Fruit fly (Drosophila melanogaster): ENCODE data around the gene CG13002.

CG13002 gene

DNA sequence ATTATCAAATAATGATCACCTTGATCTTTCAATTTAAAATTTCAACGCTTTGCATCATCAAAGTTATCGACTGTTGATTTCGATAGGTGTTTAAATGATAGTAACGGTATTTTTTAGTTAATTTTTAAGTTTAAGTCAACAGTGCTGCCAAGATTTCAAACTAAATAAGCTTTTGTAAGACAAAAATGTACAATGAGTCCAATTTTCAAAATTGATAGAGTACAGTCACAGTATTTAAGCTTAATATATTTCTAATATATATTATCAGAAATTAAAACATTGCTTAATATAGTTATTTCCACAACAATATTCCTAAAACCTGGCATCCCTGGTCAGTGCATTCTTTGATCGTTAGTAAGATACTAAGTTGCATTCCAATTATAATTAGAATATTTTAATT is 8.6 kb upstream of the CG13002 start, which contains the start of gene CG4872:
TSS of gene CG4872 (plus strand) at position 333 of the 400 bp plus-strand sequence.
- TF ChIP-seq pan (optimal IDR thresholded peaks at IDR 0.05) (no peak), usp (GFP tag; optimal IDR thresholded peaks at IDR 0.05) (no peak)

DNA sequence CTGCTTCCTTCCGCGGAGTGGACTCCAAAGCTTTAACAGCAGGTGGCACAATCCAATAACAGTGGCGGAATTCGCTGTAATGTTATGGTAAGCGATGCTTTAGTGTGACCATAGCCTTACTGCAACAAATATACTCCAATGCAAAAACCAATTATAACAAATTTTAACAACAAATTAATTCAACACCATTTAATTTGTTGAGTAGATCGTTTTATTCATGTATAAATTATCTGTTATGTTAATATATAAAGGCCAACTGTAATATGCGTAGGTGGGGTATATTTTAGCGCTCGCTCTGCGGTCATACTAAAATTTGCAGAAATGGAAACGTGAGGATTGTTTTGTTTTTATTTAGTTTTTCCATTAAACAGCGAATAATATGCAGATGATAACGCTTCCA is 5.3 kb upstream of the CG13002 start, which contains the start of the genes Nprl2 and Polr3I:
TSS of gene Nprl2 (minus strand) at position 86 of the 400 bp plus-strand sequence.
TSS of gene Polr3I (plus strand) at position 302 of the 400 bp plus-strand sequence.
- TF ChIP-seq usp (GFP tag; optimal IDR thresholded peaks at IDR 0.05) (no peak), CG8478 (optimal IDR thresholded peaks at IDR 0.05) (no peak), Dll (optimal IDR thresholded peaks at IDR 0.05) (no peak), pan (optimal IDR thresholded peaks at IDR 0.05) (no peak), psq (optimal IDR thresholded peaks at IDR 0.05) (no peak), EcR (GFP tag; optimal IDR thresholded peaks at IDR 0.05) (no peak)

DNA sequence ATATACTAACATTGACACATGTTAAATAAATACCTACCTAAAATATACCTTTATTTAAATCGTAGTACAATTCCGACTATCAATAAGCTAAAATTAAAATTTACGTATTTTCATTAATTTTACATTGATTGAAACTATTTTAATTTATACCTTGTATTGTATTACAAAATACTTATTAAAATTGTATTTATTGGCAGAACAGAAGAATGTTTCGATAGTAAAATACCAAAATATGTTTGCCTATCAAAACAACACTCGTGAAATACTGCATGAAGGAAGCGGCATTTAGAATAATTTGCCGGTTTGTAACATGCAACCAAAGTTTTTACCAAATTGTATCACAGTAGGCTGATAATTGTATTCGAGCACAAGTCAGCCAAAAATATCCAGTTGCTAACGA is 3.1 kb upstream of the CG13002 start, which contains the start of the genes DENR and CG4880:
TSS of gene DENR (minus strand) at position 10 of the 400 bp plus-strand sequence.
TSS of gene CG4880 (plus strand) at position 268 of the 400 bp plus-strand sequence.
- TF ChIP-seq pan (optimal IDR thresholded peaks at IDR 0.05) (no peak), CG8478 (optimal IDR thresholded peaks at IDR 0.05) (no peak), EcR (GFP tag; optimal IDR thresholded peaks at IDR 0.05) (no peak)

DNA sequence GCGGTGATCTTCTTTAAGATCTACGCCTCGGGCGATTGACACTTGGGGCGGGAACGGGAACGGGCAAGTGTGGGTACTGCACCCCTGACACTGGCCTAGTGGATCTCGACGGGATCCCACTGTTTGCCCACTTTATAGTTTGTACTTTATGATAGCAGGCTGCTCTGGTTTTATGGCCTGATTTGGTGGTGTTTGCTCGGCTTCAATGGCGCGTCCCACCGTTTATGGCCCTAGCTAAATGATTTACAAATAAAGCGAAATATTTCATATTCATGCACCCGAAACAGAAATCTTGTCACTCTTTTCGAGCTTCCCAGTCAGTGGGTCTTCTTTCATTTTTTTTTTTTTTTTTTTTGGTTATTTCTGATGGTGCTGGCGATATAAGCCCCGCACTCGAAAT is 989 bp downstream of the CG13002 start:
- no peak for TF ChIP-seq EcR (GFP tag; optimal IDR thresholded peaks at IDR 0.05)
- TF ChIP-seq pan (optimal IDR thresholded peaks at IDR 0.05): no peak
- no peak for TF ChIP-seq usp (GFP tag; optimal IDR thresholded peaks at IDR 0.05)
- TF ChIP-seq CG8478 (optimal IDR thresholded peaks at IDR 0.05): no peak
- TF ChIP-seq psq (optimal IDR thresholded peaks at IDR 0.05): no peak
- TF ChIP-seq Dll (optimal IDR thresholded peaks at IDR 0.05): no peak

DNA sequence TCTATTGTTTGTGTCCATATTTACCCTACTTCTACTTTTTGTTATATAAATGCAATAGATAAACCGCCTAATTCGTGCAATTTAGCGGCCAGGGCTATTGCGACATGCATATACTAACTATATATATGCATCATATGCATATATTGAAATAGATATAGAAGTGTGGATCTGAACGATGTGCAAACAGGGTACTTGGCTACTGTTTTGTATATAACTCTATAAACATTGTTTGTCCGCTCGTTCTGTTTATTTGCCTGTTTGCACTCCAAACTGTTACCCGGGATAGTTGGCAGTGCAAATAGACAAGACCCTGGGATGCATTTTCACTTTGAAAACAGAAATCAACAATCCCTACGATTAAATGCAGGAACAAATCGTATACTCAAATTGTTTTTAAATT is 3.4 kb downstream of the CG13002 start:
- no peak for TF ChIP-seq Dll (optimal IDR thresholded peaks at IDR 0.05)
- TF ChIP-seq psq (optimal IDR thresholded peaks at IDR 0.05): no peak
- no peak for TF ChIP-seq pan (optimal IDR thresholded peaks at IDR 0.05)
- TF ChIP-seq CG8478 (optimal IDR thresholded peaks at IDR 0.05): no peak
- no peak for TF ChIP-seq usp (GFP tag; optimal IDR thresholded peaks at IDR 0.05)
- no peak for TF ChIP-seq EcR (GFP tag; optimal IDR thresholded peaks at IDR 0.05)

DNA sequence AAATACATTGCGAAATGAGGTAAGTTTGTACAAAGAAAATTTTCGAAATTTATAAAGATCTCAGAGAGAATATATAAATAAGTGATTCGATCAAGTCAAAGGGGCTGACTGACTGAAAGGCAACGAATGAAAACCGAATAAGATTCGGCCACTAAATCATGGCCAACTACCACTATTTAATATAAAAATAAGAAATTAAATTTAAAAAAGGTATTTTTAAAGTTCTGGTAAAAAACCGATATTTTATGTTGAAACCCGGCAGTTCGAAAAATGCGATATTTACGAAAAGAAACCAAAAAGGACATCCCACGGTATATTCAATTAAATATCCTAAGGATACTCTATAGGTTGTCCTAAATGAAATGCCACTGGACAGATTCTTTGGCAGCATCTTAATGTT is 7.5 kb downstream of the CG13002 start, which contains the start of gene CG33252:
TSS of gene CG33252 (minus strand) at position 101 of the 400 bp plus-strand sequence.
- TF ChIP-seq pan (optimal IDR thresholded peaks at IDR 0.05) (no peak), usp (GFP tag; optimal IDR thresholded peaks at IDR 0.05) (no peak), psq (optimal IDR thresholded peaks at IDR 0.05) (no peak), Dll (optimal IDR thresholded peaks at IDR 0.05) (no peak), EcR (GFP tag; optimal IDR thresholded peaks at IDR 0.05) (no peak), CG8478 (optimal IDR thresholded peaks at IDR 0.05) (no peak)

DNA sequence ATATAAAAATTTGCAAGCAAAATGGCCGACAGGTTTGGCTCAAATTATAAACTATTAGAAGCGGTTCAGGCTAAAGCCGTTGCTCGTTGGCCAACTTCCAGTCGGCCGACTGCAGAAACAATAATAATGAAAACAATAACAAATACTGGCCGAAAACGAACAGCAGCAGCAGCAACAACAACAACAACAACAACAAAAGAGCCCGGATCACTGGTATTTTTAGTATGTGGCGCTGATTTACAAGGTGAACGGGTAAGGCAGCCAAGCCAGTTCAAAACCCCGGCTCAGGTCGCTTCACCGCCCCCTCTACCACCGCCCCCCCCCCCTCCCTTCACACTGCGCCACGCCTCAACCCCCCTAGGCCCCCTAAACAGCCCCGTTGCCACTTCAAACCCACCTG is 10.7 kb downstream of the CG13002 start:
- TF ChIP-seq pan (optimal IDR thresholded peaks at IDR 0.05) (no peak), psq (optimal IDR thresholded peaks at IDR 0.05) (no peak), CG8478 (optimal IDR thresholded peaks at IDR 0.05) (no peak), Dll (optimal IDR thresholded peaks at IDR 0.05) (no peak), EcR (GFP tag; optimal IDR thresholded peaks at IDR 0.05) (no peak), usp (GFP tag; optimal IDR thresholded peaks at IDR 0.05) (no peak)

DNA sequence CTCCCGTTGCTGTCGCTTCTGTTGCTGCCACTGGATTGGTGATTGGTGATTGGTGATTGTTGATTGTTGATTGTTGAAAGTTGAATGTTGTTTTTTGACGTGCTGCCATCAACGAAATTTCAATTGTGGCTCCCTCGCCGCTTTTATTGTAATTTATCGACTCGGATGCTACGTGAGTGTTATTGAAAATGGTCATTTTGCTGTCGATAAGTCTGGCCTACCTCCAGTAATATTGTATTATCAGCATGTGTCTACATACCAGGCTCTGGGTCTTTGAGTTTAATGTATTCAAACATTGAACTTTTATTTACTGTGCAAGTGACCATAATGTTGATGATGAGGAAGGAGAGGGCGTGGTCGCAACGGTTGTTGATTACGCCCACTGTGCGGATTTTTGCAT is 12.8 kb downstream of the CG13002 start:
- TF ChIP-seq Dll (optimal IDR thresholded peaks at IDR 0.05) (no peak), pan (optimal IDR thresholded peaks at IDR 0.05) (no peak), usp (GFP tag; optimal IDR thresholded peaks at IDR 0.05) (no peak), CG8478 (optimal IDR thresholded peaks at IDR 0.05) (no peak), psq (optimal IDR thresholded peaks at IDR 0.05) (no peak), EcR (GFP tag; optimal IDR thresholded peaks at IDR 0.05) (no peak)

DNA sequence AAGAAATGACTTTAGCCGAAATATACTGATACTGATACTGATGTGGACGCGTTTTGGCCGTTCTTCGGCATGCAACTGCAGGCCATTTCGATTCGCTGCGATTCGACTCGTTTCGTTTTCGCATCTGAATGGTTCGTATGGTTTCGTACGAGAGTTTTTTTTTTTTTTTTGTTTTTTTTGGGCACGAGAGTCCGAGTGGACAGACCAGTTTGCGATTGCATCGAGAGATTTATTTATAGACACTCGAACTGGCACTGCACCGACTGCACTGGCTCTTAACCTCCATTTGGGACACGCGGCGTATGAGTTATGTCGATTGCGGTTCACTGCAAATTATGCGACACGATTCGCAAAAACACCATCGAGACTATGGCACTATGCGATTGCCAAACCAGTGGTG is 16.5 kb downstream of the CG13002 start:
- TF ChIP-seq usp (GFP tag; optimal IDR thresholded peaks at IDR 0.05) (no peak), EcR (GFP tag; optimal IDR thresholded peaks at IDR 0.05) (no peak), psq (optimal IDR thresholded peaks at IDR 0.05) (no peak), pan (optimal IDR thresholded peaks at IDR 0.05) (no peak), CG8478 (optimal IDR thresholded peaks at IDR 0.05) (no peak), Dll (optimal IDR thresholded peaks at IDR 0.05) (no peak)

DNA sequence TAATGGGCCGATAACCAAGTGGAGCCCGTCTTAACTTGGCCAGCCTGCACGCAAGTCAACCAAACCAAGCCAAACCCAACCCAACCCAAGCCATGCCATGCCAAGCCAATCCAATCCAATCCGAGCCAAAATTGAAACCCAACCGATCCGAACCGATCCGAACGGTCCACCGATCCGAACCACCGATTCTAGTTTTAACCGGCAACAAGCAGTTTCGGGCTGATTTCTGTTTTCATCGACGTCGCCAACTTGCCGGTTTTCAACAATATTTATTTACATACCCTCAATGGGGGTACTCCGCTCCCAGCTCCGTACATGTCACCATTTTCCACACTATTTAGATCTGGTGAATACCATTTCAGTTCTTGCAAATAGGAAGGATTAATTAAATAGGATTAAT is 17.4 kb downstream of the CG13002 start:
- TF ChIP-seq CG8478 (optimal IDR thresholded peaks at IDR 0.05) (no peak), Dll (optimal IDR thresholded peaks at IDR 0.05) (no peak), pan (optimal IDR thresholded peaks at IDR 0.05) (no peak), EcR (GFP tag; optimal IDR thresholded peaks at IDR 0.05) (no peak), psq (optimal IDR thresholded peaks at IDR 0.05) (no peak), usp (GFP tag; optimal IDR thresholded peaks at IDR 0.05) (no peak)

DNA sequence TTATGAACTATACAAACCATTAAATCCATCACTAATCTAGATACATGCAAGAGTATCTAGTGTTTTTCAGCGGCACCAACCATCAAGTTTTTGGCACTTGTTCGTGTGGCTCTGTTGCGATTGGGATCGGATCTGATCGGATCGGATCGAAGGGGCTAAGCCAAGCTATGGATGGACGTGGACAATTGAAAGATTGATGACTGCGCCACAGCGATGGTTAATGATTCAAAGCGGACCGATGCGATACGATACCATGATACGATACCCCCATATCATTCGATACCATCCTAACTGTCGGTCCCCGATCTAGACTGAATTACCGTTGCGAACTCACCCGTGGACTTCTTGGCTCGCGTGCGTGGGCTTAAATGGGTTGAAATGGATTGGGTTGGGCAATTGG is 18.1 kb downstream of the CG13002 start:
- TF ChIP-seq CG8478 (optimal IDR thresholded peaks at IDR 0.05): no peak
- TF ChIP-seq pan (optimal IDR thresholded peaks at IDR 0.05): no peak
- TF ChIP-seq psq (optimal IDR thresholded peaks at IDR 0.05): no peak
- no peak for TF ChIP-seq Dll (optimal IDR thresholded peaks at IDR 0.05)
- no peak for TF ChIP-seq usp (GFP tag; optimal IDR thresholded peaks at IDR 0.05)
- no peak for TF ChIP-seq EcR (GFP tag; optimal IDR thresholded peaks at IDR 0.05)

DNA sequence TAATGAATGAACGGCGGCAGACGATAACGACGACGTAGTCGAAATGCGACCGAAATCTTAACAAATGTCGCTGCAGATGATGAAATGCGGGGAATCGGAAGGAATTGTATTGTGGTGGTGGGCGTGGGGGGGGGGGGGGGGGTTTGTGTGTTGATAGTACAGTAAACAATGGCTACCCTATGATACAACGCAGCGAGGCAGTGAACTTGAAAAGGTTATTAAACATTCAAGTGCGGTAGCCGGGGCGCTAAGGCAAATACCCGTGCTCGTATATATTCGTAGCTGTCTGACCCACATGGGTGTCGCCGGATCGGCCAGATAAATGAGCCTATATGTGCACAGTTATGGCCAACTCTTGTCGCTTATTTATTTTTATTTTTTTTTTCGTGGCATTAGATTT is 19.7 kb downstream of the CG13002 start:
- TF ChIP-seq usp (GFP tag; optimal IDR thresholded peaks at IDR 0.05) (no peak), CG8478 (optimal IDR thresholded peaks at IDR 0.05) (no peak), Dll (optimal IDR thresholded peaks at IDR 0.05) (no peak), EcR (GFP tag; optimal IDR thresholded peaks at IDR 0.05) (no peak), psq (optimal IDR thresholded peaks at IDR 0.05) (no peak), pan (optimal IDR thresholded peaks at IDR 0.05) (no peak)

DNA sequence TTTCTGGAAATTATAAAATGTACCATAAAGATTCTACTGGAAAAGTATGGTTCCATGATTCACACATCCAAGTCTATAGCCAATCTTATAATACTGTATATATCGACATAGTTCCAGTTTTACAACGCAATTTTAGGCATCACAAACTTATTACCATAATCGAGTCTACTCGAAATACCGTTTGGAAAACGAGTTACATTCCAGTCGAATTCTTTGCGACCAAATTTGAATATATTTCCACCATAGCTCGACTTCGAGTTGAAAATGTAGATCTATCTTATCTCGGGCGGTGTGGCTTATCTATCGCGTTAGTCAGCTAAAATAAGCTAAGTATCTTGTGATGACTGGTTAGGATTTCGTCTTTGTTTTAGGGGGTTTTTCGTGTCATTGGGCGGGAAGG is 20.3 kb downstream of the CG13002 start:
- no peak for TF ChIP-seq EcR (GFP tag; optimal IDR thresholded peaks at IDR 0.05)
- TF ChIP-seq CG8478 (optimal IDR thresholded peaks at IDR 0.05): no peak
- TF ChIP-seq pan (optimal IDR thresholded peaks at IDR 0.05): no peak
- TF ChIP-seq usp (GFP tag; optimal IDR thresholded peaks at IDR 0.05): no peak
- no peak for TF ChIP-seq Dll (optimal IDR thresholded peaks at IDR 0.05)
- TF ChIP-seq psq (optimal IDR thresholded peaks at IDR 0.05): no peak
